Worm (Caenorhabditis elegans) whole organism, L1 larva: ENCODE results near the gene C35A5.11.

ENCODE experiments used
- blmp-1 ChIP-seq: fragments of 150-350 bp; optimal IDR thresholded peaks from 2 replicates; lab custom pipeline; 2014; ENCODE audit warnings: missing biosample characterization, missing genetic modification characterization
- dpl-1 ChIP-seq, 3 experiments: fragments of 150-350 bp in 2 of 3; sonication (generic microtip) in 1 of 3; optimal IDR thresholded peaks; 2 replicates each; lab custom pipeline; 2014 to 2017; ENCODE audit warnings: missing biosample characterization in 3 of 3, missing genetic modification characterization in 3 of 3, missing genetic modification reagents in 3 of 3
- egl-27 ChIP-seq, 2 experiments: fragments of 150-350 bp in 1 of 2; sonication (generic microtip); optimal IDR thresholded peaks; 3 replicates each; lab custom pipeline; 2017 to 2018; ENCODE audit warnings: missing biosample characterization in 2 of 2, missing genetic modification characterization in 2 of 2, missing genetic modification reagents in 2 of 2
- fkh-10 ChIP-seq: sonication (generic microtip); optimal IDR thresholded peaks from 2 replicates; lab custom pipeline; 2017; ENCODE audit warnings: missing biosample characterization, missing genetic modification reagents, missing genetic modification characterization
- lin-13 ChIP-seq: fragments of 150-350 bp; optimal IDR thresholded peaks from 2 replicates; lab custom pipeline; 2014; ENCODE audit warnings: missing biosample characterization, missing genetic modification reagents, missing genetic modification characterization
- lin-39 ChIP-seq: fragments of 150-350 bp; optimal IDR thresholded peaks from 2 replicates; lab custom pipeline; 2014; ENCODE audit warnings: missing biosample characterization, missing genetic modification reagents, missing genetic modification characterization
- mep-1 ChIP-seq: fragments of 150-350 bp; optimal IDR thresholded peaks from 2 replicates; lab custom pipeline; 2014; ENCODE audit warnings: missing biosample characterization, missing genetic modification characterization
- nhr-90 ChIP-seq: sonication (generic microtip); optimal IDR thresholded peaks from 2 replicates; lab custom pipeline; 2016; ENCODE audit warnings: mild to moderate bottlenecking, missing genetic modification characterization, missing compliant biosample characterization; ENCODE audit not compliant: poor library complexity
- pqm-1 ChIP-seq: sonication (generic microtip); optimal IDR thresholded peaks from 3 replicates; lab custom pipeline; 2017; ENCODE audit warnings: missing biosample characterization, missing genetic modification characterization
- skn-1 ChIP-seq: fragments of 150-350 bp; optimal IDR thresholded peaks from 2 replicates; lab custom pipeline; 2014; ENCODE audit warnings: missing biosample characterization, missing genetic modification characterization
- snu-23 ChIP-seq: sonication (generic microtip); optimal IDR thresholded peaks from 2 replicates; lab custom pipeline; 2016; ENCODE audit warnings: missing genetic modification characterization, missing compliant biosample characterization
- unc-130 ChIP-seq: fragments of 150-350 bp; optimal IDR thresholded peaks from 2 replicates; lab custom pipeline; 2017; ENCODE audit warnings: missing biosample characterization, missing genetic modification characterization, inconsistent platforms
- unc-86 ChIP-seq: sonication (generic microtip); optimal IDR thresholded peaks from 2 replicates; lab custom pipeline; 2016; ENCODE audit warnings: missing genetic modification characterization, missing compliant biosample characterization

DNA sequence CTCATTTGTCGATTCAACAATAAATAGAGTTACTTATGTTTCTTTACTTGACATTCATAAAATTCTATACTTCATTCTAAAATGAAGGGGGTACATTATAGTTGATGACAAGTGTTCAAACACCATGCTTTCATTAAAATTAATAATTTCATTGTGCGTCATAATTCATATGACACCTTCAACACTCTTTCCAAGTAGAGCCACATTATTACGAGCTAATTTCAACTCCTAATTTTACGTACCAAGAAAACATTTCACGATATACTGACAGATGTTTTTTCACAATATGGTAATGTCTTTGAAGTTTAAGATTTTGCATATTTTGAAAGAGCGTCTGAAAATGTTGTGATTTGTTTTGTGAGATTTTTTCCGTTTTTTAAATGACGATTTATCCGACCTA is 37.4 kb downstream of the C35A5.11 start:
- no peak for TF ChIP-seq dpl-1 (GFP tag; optimal IDR thresholded peaks at IDR 0.05; lab: Kevin White, UChicago)
- no peak for TF ChIP-seq mep-1 (tag; lab: Kevin White, UChicago)
- TF ChIP-seq egl-27 (tag; optimal IDR thresholded peaks at IDR 0.05; lab: Kevin White, UChicago) = no peak
- TF ChIP-seq pqm-1 = no peak
- no peak for TF ChIP-seq fkh-10
- no peak for TF ChIP-seq nhr-90
- no peak for TF ChIP-seq skn-1 (tag; lab: Kevin White, UChicago)
- no peak for TF ChIP-seq unc-130 (tag; lab: Kevin White, UChicago)
- no peak for TF ChIP-seq blmp-1 (tag; lab: Kevin White, UChicago)
- TF ChIP-seq lin-39 (tag; lab: Kevin White, UChicago) = no peak
- no peak for TF ChIP-seq snu-23 (GFP tag; lab: Kevin White, UChicago)
- no peak for TF ChIP-seq lin-13 (GFP tag; lab: Kevin White, UChicago)
- no peak for TF ChIP-seq unc-86 (tag; lab: Kevin White, UChicago)
